Worm (Caenorhabditis elegans) whole organism, midembryonic: ENCODE measurements around the gene Y57G11C.38.

Experiments used
- T22C8.4 ChIP-seq: fragments of 200-800 bp; sonication (Bioruptor generic); IDR thresholded peaks from 2 replicates; pipeline ENCODE4 v1.3.6; 2022; ENCODE audit warnings: missing genetic modification characterization, missing compliant biosample characterization
- cog-1 ChIP-seq: sonication (generic microtip); optimal IDR thresholded peaks from 2 replicates; lab custom pipeline; 2016; ENCODE audit warnings: missing genetic modification characterization, missing compliant biosample characterization
- flt-1 ChIP-seq: fragments of 200-800 bp; sonication (Bioruptor generic); IDR thresholded peaks from 2 replicates; pipeline ENCODE4 v1.3.6; 2022; ENCODE audit warnings: missing genetic modification characterization, missing compliant biosample characterization
- klf-2 ChIP-seq: fragments of 200-800 bp; sonication (Bioruptor generic); conservative IDR thresholded peaks from 2 replicates; pipeline ENCODE4 v1.3.6; 2022; ENCODE audit warnings: missing genetic modification reagents, missing genetic modification characterization, missing compliant biosample characterization
- med-1 ChIP-seq: sonication (generic microtip); optimal IDR thresholded peaks from 2 replicates; lab custom pipeline; 2017; ENCODE audit warnings: missing genetic modification characterization, mild to moderate bottlenecking, missing compliant biosample characterization, antibody characterized with exemption, missing genetic modification reagents; ENCODE audit not compliant: insufficient read depth
- ref-1 ChIP-seq: fragments of 200-800 bp; sonication (Bioruptor generic); conservative IDR thresholded peaks from 2 replicates; pipeline ENCODE4 v1.3.6; 2022; ENCODE audit warnings: missing genetic modification reagents, missing genetic modification characterization, missing compliant biosample characterization
- tab-1 ChIP-seq: fragments of 200-800 bp; sonication (Bioruptor generic); IDR thresholded peaks from 2 replicates; pipeline ENCODE4 v1.3.6; 2022; ENCODE audit warnings: missing genetic modification characterization, missing compliant biosample characterization
- ztf-23 ChIP-seq: fragments of 200-800 bp; sonication (Bioruptor generic); IDR thresholded peaks from 2 replicates; pipeline ENCODE4 v1.3.6; 2022; ENCODE audit warnings: missing genetic modification reagents, missing genetic modification characterization, missing compliant biosample characterization
- ztf-29 ChIP-seq: fragments of 200-800 bp; sonication (Bioruptor generic); IDR thresholded peaks from 2 replicates; pipeline ENCODE4 v1.3.6; 2022; ENCODE audit warnings: missing genetic modification reagents, missing genetic modification characterization, missing compliant biosample characterization

The Y57G11C.38 gene

DNA sequence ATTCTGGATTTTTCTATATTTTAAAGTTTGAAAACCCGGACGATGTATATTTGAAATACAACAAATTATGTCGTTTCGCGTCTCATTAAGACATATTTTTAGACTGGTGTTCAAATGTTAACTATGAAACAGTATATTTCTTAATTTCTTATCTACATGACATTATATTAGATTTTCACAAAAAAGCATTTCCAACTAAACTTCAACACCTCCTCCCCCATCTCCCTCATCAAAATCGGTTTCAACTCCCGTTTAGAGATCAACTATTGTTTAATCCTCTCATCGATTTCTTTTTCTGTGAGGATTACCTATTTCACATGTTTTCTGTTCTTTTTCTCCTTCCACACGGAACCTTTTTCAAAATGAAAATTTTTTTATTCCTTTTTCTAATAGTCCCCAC lies at the start of gene Y57G11C.38:
Gene Y57G11C.38 (plus strand): TSS at position 301 of the 400 bp plus-strand sequence.
- TF ChIP-seq flt-1 (no peak), med-1 (GFP tag; lab: Kevin White, UChicago) (no peak), tab-1 (GFP tag; lab: Robert Waterston, UW) (no peak), ztf-29 (GFP tag; lab: Robert Waterston, UW) (no peak), klf-2 (GFP tag; lab: Robert Waterston, UW) (no peak)

DNA sequence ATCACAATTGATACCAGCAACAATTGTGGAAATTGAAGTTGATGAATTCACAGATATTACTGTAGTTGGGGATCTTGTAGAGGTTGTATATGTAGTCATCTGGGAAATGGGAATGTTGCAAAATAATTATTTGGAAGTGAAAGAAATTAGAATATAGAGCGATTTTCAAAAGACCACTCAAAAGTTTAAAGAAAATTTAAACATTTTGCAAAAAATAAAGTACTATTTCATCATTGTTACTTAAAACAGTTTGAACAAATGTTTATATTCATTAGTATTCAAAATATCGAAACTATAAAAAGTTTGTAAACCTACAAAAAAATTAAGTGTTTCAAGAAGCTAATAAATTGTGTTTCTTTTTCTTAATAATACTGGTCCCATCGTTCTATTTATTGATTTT lies 46.0 kb upstream of the Y57G11C.38 start, which contains the start of gene Y57G11C.46:
Gene Y57G11C.46 (minus strand): TSS at position 101 of the 400 bp plus-strand sequence.
- TF ChIP-seq ref-1 (GFP tag; lab: Robert Waterston, UW), result no peak

DNA sequence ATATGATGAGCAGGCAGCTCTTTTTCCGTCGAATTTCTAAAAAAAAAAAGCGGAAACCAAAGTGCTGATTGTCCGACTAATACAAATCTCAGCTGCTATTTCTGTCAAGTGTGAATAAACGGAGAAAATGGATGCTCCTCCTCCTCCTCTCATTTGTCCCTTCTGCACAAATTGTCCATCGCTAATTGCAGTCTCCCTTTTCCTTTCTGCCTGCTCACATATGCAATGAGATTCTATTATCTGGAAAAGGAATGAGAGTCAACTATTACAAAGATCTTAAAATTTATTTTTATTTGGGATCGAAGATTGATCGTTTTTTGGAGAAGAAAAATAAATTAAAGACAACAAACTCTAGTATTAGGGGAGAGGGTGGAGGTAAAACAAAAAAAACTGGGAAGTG lies 40.0 kb upstream of the Y57G11C.38 start:
- TF ChIP-seq ztf-23 (GFP tag; lab: Robert Waterston, UW), result no peak
- TF ChIP-seq cog-1 (tag; lab: Kevin White, UChicago), result no peak
- no peak for TF ChIP-seq klf-2 (GFP tag; lab: Robert Waterston, UW)
- no peak for TF ChIP-seq ref-1 (GFP tag; lab: Robert Waterston, UW)
- peak; percentile 14; the same call in 1 of the 2 replicates for TF ChIP-seq flt-1
- no peak for TF ChIP-seq med-1 (GFP tag; lab: Kevin White, UChicago)
- TF ChIP-seq T22C8.4 (GFP tag; lab: Robert Waterston, UW), result no peak
- TF ChIP-seq tab-1 (GFP tag; lab: Robert Waterston, UW), result no peak

DNA sequence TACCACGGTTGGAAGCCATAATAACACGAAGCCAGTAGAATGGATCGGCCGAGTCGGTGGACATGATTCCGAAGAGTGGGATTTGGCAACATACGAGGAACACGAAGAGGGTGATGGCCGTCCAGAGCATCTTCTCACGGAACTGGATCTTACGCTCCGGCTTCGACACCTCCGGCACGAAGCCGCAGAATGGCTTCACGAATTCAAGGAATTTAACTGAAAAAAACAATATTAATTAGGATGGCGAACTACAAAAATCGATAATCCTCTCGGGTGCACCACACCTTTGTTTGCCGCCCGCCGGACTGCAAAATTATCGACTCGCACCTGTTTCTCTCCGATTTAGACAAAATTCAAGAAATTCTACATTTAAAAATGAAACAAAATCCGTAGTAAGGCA lies 38.0 kb upstream of the Y57G11C.38 start:
- TF ChIP-seq T22C8.4 (GFP tag; lab: Robert Waterston, UW) (peak; percentile 40; the same call in 1 of the 2 replicates), klf-2 (GFP tag; lab: Robert Waterston, UW) (no peak), ref-1 (GFP tag; lab: Robert Waterston, UW) (no peak), ztf-23 (GFP tag; lab: Robert Waterston, UW) (no peak)

DNA sequence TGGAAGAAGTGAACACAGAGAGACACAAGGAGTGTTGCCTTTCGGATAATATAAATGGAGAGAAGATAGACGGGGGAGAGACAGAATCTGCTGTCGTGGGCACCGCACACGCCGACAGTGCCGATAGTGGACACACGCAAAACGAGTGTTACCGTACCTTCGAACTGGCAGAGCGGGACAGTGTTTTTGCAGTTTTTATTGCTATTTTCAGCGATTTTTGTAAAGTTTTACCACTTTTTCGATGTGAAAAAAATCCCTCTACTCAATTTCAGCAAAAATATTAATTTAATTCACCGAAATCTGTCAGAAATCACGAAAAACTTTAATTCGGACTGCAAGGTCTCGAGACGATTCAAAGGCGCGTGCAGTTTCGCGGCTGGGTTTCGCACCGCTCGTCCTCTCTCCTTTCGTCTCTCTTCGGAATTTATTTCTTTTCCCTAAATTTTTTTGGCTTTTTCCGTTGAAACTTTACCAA lies 37.3 kb upstream of the Y57G11C.38 start, which contains the start of gene sec-61.A:
Gene sec-61.A (minus strand): TSS at position 387 of the 475 bp plus-strand sequence.
- no peak for TF ChIP-seq klf-2 (GFP tag; lab: Robert Waterston, UW)
- peak; percentile 78 for TF ChIP-seq cog-1 (tag; lab: Kevin White, UChicago)
- TF ChIP-seq flt-1, result 0 out of 2 replicates have a peak, but pooled peaks have one; percentile 13
- TF ChIP-seq ztf-29 (GFP tag; lab: Robert Waterston, UW), result no peak

DNA sequence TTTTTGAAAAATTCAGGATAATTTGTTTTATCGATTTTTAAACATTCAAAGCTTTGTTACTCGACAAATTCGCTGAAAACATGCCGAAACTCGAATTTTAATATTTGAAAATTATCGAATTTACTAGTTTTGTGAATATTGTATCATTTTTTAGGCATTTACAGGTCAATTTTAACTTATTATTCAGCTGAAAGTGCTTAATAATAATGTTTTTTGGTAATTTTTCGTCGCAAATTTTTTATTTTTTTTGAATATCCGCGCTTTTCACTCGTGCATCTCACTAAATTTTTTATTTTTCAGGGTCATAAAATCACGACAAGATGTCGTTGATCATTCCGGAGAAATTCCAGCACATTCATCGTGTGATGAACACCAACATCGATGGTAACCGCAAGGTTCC lies 36.9 kb upstream of the Y57G11C.38 start, which contains the start of gene rps-18:
Gene rps-18 (plus strand): TSS at position 301 of the 400 bp plus-strand sequence.
- TF ChIP-seq T22C8.4 (GFP tag; lab: Robert Waterston, UW) (no peak), flt-1 (no peak), med-1 (GFP tag; lab: Kevin White, UChicago) (no peak)

DNA sequence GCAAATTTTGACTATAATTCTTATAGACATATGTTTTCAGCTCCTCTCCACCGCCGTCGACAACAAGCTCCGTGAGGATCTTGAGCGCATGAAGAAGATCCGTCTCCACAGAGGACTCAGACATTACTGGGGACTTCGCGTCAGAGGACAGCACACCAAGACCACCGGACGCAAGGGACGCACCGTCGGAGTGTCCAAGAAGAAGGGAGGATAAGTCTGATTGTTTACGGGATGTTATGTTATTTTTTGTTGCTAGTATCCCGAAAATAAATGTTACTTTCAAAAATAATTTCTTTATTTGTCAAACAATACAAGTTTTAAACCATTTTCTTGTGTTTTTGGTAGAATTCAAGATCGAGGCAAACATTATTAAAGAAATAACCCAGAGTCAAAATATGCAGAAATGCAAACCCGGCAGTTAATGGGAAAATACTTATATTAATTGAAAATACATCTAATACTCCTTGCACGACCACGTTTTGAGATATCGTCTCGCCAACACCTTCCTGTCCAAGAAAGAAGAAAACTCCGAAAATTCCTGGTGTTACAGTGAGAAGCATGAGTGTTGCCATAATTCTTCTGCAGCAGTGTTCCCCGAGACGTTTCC lies 36.0 kb upstream of the Y57G11C.38 start:
- TF ChIP-seq flt-1, result no peak
- no peak for TF ChIP-seq T22C8.4 (GFP tag; lab: Robert Waterston, UW)
- TF ChIP-seq cog-1 (tag; lab: Kevin White, UChicago), result no peak
- no peak for TF ChIP-seq med-1 (GFP tag; lab: Kevin White, UChicago)

DNA sequence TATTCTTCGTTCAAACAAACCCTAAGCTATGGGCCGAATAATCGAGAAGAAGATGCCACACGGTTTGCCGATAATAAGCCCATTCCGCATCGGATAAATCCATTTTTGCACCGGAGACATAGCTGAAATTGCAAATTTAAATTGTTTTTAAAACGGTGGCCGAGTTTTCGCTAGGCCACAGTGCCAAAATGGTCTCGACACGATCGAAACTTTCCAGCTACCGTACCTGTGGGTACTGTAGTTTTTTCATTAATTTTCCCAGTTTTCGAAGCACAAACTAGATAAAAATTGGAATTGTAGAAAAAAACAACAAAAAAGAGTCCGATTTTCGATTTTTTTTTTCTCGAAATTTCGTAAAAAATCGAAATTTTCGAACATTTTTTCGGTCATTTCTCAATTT lies 34.0 kb upstream of the Y57G11C.38 start:
- TF ChIP-seq ztf-29 (GFP tag; lab: Robert Waterston, UW) (no peak), flt-1 (no peak), ztf-23 (GFP tag; lab: Robert Waterston, UW) (no peak)

DNA sequence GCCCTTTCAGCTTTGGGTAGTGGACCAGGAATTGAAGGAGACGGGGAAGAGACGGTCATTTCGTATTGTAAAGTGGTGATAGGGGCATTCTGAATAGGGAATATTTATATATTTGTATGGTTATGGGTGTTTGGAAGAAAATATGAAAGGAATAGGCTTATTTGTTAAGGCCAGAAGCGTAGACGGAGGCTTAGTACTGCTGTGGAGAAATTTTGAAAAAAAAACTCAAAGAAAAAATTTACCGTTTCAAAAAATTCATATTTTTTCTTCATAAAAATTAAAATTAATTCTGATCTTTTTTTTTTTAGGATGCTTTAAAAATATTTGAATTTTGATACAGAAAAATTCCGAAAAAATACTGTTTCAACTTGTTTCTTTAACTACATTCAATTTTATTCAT lies 33.2 kb upstream of the Y57G11C.38 start, which contains the start of gene hhat-2:
Gene hhat-2 (minus strand): TSS at position 101 of the 400 bp plus-strand sequence.
- TF ChIP-seq ztf-29 (GFP tag; lab: Robert Waterston, UW), result no peak

DNA sequence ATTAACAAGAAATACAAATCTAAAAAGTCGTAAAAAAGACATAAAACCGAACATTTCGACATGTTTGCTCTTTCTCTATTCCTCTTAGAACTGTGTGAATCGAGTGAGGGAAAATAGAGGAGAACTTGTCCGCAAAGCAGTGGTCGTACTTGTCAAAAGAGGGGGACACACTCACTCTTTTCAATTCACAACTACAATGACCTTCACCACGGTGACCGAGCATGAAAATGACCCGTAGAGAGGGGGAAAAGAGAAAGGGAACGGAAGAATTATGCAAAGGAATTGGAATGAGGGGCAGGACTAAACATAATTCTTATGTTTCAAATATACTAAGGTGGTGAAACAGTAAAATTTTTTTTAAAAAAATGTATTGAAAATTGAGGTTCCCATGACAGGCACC lies 28.7 kb upstream of the Y57G11C.38 start:
- TF ChIP-seq klf-2 (GFP tag; lab: Robert Waterston, UW) (no peak), T22C8.4 (GFP tag; lab: Robert Waterston, UW) (no peak), med-1 (GFP tag; lab: Kevin White, UChicago) (no peak)

DNA sequence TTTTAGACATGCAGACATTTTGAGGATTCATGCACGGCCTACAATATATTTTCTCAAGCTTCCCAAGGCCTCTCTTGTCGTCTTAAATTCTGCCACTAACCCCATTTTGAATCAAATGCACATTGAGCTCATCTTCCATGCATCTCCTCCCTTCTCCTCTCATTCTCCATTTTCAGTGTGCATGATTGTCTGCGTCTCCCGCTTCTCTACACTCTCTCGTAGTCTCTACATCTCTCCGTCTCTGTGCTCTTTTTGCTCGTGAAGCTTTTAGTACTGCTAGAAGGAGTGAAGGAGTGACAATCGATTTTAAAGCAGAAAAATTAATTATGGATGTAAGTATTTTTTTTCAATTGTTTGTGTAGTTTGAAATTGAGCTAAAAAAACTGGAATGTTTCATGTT lies 25.4 kb upstream of the Y57G11C.38 start, which contains the start of gene Y57G11C.22:
Gene Y57G11C.22 (plus strand): TSS at position 327 of the 400 bp plus-strand sequence.
- TF ChIP-seq klf-2 (GFP tag; lab: Robert Waterston, UW) (no peak), cog-1 (tag; lab: Kevin White, UChicago) (no peak), ztf-23 (GFP tag; lab: Robert Waterston, UW) (no peak), med-1 (GFP tag; lab: Kevin White, UChicago) (no peak), tab-1 (GFP tag; lab: Robert Waterston, UW) (no peak), ref-1 (GFP tag; lab: Robert Waterston, UW) (no peak), T22C8.4 (GFP tag; lab: Robert Waterston, UW) (no peak), ztf-29 (GFP tag; lab: Robert Waterston, UW) (no peak), flt-1 (no peak)
